ENCODE assay signal across 1 fruit fly cellular context in genomic region chr3L:5834245-5834644, dm6.
TF ChIP-seq lines count a peak whose summit lies in the region.

No protein-coding gene starts in this region.

TF ChIP-seq in whole organism, embryonic, 481 proteins besides CTCF, POLR2A, EP300 and RAD21 (continued from another document):
- TF ChIP-seq cas (GFP tag; IDR thresholded peaks at IDR 0.05; lab: Robert Waterston, UW): no peak
- no peak for TF ChIP-seq CG11695 (GFP tag; IDR thresholded peaks at IDR 0.05; lab: Robert Waterston, UW)
- TF ChIP-seq CG6689 (GFP tag; IDR thresholded peaks at IDR 0.05; lab: Robert Waterston, UW): peak; percentile 32; the same call in 1 of the 2 replicates
- TF ChIP-seq Deaf1 (tag; optimal IDR thresholded peaks at IDR 0.05; lab: Kevin White, UChicago): no peak
- peak; percentile 63 for TF ChIP-seq sens (GFP tag; lab: Kevin White, UChicago)
- TF ChIP-seq zfh1 (GFP tag; IDR thresholded peaks at IDR 0.05; lab: Robert Waterston, UW): 0 out of 3 replicates have a peak, but pooled peaks have one; percentile 25
- TF ChIP-seq ERR (GFP tag; optimal IDR thresholded peaks at IDR 0.05; lab: Kevin White, UChicago): no peak
- no peak for TF ChIP-seq sqz (GFP tag; optimal IDR thresholded peaks at IDR 0.05; lab: Kevin White, UChicago)
- TF ChIP-seq lbe (GFP tag; optimal IDR thresholded peaks at IDR 0.05; lab: Kevin White, UChicago): no peak
- no peak for TF ChIP-seq tna (GFP tag; IDR thresholded peaks at IDR 0.05; lab: Robert Waterston, UW; ENCODE audit: partially characterized antibody)
- no peak for TF ChIP-seq fd64A (GFP tag; optimal IDR thresholded peaks at IDR 0.05; lab: Kevin White, UChicago)
- TF ChIP-seq twi (tag; optimal IDR thresholded peaks at IDR 0.05; lab: Kevin White, UChicago): no peak
- no peak for TF ChIP-seq salm (tag; optimal IDR thresholded peaks at IDR 0.05; lab: Kevin White, UChicago)
- no peak for TF ChIP-seq CG14441 (GFP tag; IDR thresholded peaks at IDR 0.05; lab: Robert Waterston, UW)
- TF ChIP-seq lab (GFP tag; optimal IDR thresholded peaks at IDR 0.05; lab: Kevin White, UChicago): no peak
- peak; percentile 26 for TF ChIP-seq CG8944 (GFP tag; optimal IDR thresholded peaks at IDR 0.05; lab: Kevin White, UChicago)
- TF ChIP-seq kni (GFP tag; optimal IDR thresholded peaks at IDR 0.05; lab: Kevin White, UChicago): no peak
- peak; percentile 38 for TF ChIP-seq CG10366 (GFP tag; IDR thresholded peaks at IDR 0.05; lab: Robert Waterston, UW)
- TF ChIP-seq da (GFP tag; optimal IDR thresholded peaks at IDR 0.05; lab: Kevin White, UChicago): no peak
- no peak for TF ChIP-seq dm (GFP tag; optimal IDR thresholded peaks at IDR 0.05; lab: Kevin White, UChicago)
- TF ChIP-seq prd (optimal IDR thresholded peaks at IDR 0.05; lab: Kevin White, UChicago): no peak
- peak; percentile 47; the same call in 1 of the 3 replicates for TF ChIP-seq prd (GFP tag; IDR thresholded peaks at IDR 0.05; lab: Robert Waterston, UW)
- TF ChIP-seq CG16779 (GFP tag; IDR thresholded peaks at IDR 0.05; lab: Robert Waterston, UW): no peak
- no peak for TF ChIP-seq insv (GFP tag; optimal IDR thresholded peaks at IDR 0.05; lab: Kevin White, UChicago)
- TF ChIP-seq CG10274 (GFP tag; optimal IDR thresholded peaks at IDR 0.05; lab: Kevin White, UChicago): no peak
- TF ChIP-seq CG18476 (GFP tag; optimal IDR thresholded peaks at IDR 0.05; lab: Kevin White, UChicago): no peak
- TF ChIP-seq Oli (tag; optimal IDR thresholded peaks at IDR 0.05; lab: Kevin White, UChicago): peak; percentile 22
- TF ChIP-seq usp (GFP tag; optimal IDR thresholded peaks at IDR 0.05; lab: Kevin White, UChicago): no peak
- TF ChIP-seq tx (GFP tag; optimal IDR thresholded peaks at IDR 0.05; lab: Kevin White, UChicago): no peak
- TF ChIP-seq Hr3 (GFP tag; optimal IDR thresholded peaks at IDR 0.05; lab: Kevin White, UChicago): no peak
- peak; percentile 12 for TF ChIP-seq ind (GFP tag; optimal IDR thresholded peaks at IDR 0.05; lab: Kevin White, UChicago)
- no peak for TF ChIP-seq sna (GFP tag; IDR thresholded peaks at IDR 0.05; lab: Robert Waterston, UW; ENCODE audit: partially characterized antibody)
- TF ChIP-seq otp (GFP tag; IDR thresholded peaks at IDR 0.05; lab: Robert Waterston, UW): peak; percentile 60; the same call in 1 of the 3 replicates
- no peak for TF ChIP-seq run (tag; optimal IDR thresholded peaks at IDR 0.05; lab: Kevin White, UChicago)
- TF ChIP-seq CG16863 (GFP tag; optimal IDR thresholded peaks at IDR 0.05; lab: Kevin White, UChicago): no peak
- peak; percentile 70 for TF ChIP-seq Med (GFP tag; lab: Kevin White, UChicago)
- 0 out of 2 replicates have a peak, but pooled peaks have one; percentile 15 for TF ChIP-seq CG32772 (GFP tag; IDR thresholded peaks at IDR 0.05; lab: Robert Waterston, UW)
- peak; percentile 51; the same call in 1 of the 3 replicates for TF ChIP-seq ken (GFP tag; IDR thresholded peaks at IDR 0.05; lab: Robert Waterston, UW)
- TF ChIP-seq CG4854 (GFP tag; optimal IDR thresholded peaks at IDR 0.05; lab: Kevin White, UChicago): no peak
- no peak for TF ChIP-seq croc (GFP tag; conservative IDR thresholded peaks at IDR 0.05; lab: Robert Waterston, UW)
- TF ChIP-seq CG17186 (GFP tag; optimal IDR thresholded peaks at IDR 0.05; lab: Kevin White, UChicago): no peak
- TF ChIP-seq slbo (GFP tag; IDR thresholded peaks at IDR 0.05; lab: Robert Waterston, UW): 0 out of 2 replicates have a peak, but pooled peaks have one; percentile 6
- TF ChIP-seq Meics (GFP tag; optimal IDR thresholded peaks at IDR 0.05; lab: Kevin White, UChicago): no peak
- no peak for TF ChIP-seq CG13775 (GFP tag; optimal IDR thresholded peaks at IDR 0.05; lab: Kevin White, UChicago)
- TF ChIP-seq ATbp (GFP tag; optimal IDR thresholded peaks at IDR 0.05; lab: Kevin White, UChicago): no peak
- TF ChIP-seq Nf-YA (GFP tag; IDR thresholded peaks at IDR 0.05; lab: Robert Waterston, UW): no peak
- no peak for TF ChIP-seq disco-r (GFP tag; optimal IDR thresholded peaks at IDR 0.05; lab: Kevin White, UChicago)
- no peak for TF ChIP-seq CG5953 (GFP tag; IDR thresholded peaks at IDR 0.05; lab: Robert Waterston, UW)
- peak; percentile 22 for TF ChIP-seq nom (GFP tag; optimal IDR thresholded peaks at IDR 0.05; lab: Kevin White, UChicago)
- no peak for TF ChIP-seq vnd (GFP tag; IDR thresholded peaks at IDR 0.05; lab: Robert Waterston, UW; ENCODE audit: partially characterized antibody)
- no peak for TF ChIP-seq gro (GFP tag; optimal IDR thresholded peaks at IDR 0.05; lab: Kevin White, UChicago)
- no peak for TF ChIP-seq CG15479 (GFP tag; optimal IDR thresholded peaks at IDR 0.05; lab: Kevin White, UChicago)
- no peak for TF ChIP-seq CG43689 (GFP tag; IDR thresholded peaks at IDR 0.05; lab: Robert Waterston, UW)
- no peak for TF ChIP-seq PHDP (tag; optimal IDR thresholded peaks at IDR 0.05; lab: Kevin White, UChicago)
- no peak for TF ChIP-seq CkIIα-i1 (GFP tag; IDR thresholded peaks at IDR 0.05; lab: Robert Waterston, UW)
- TF ChIP-seq ac (GFP tag; optimal IDR thresholded peaks at IDR 0.05; lab: Kevin White, UChicago): no peak
- TF ChIP-seq CG12219 (GFP tag; optimal IDR thresholded peaks at IDR 0.05; lab: Kevin White, UChicago): no peak
- TF ChIP-seq phol (tag; optimal IDR thresholded peaks at IDR 0.05; lab: Kevin White, UChicago): peak; percentile 3
- TF ChIP-seq oc (tag; optimal IDR thresholded peaks at IDR 0.05; lab: Kevin White, UChicago): no peak
- TF ChIP-seq CG18011 (GFP tag; optimal IDR thresholded peaks at IDR 0.05; lab: Kevin White, UChicago): no peak
- TF ChIP-seq CG18619 (GFP tag; optimal IDR thresholded peaks at IDR 0.05; lab: Kevin White, UChicago): no peak
- TF ChIP-seq CG10462 (GFP tag; optimal IDR thresholded peaks at IDR 0.05; lab: Kevin White, UChicago): no peak
- no peak for TF ChIP-seq CG11504 (tag; optimal IDR thresholded peaks at IDR 0.05; lab: Kevin White, UChicago)
- TF ChIP-seq CG10431 (GFP tag; optimal IDR thresholded peaks at IDR 0.05; lab: Kevin White, UChicago): no peak
- TF ChIP-seq Antp (GFP tag; optimal IDR thresholded peaks at IDR 0.05; lab: Kevin White, UChicago): no peak
- no peak for TF ChIP-seq Sry-δ (GFP tag; optimal IDR thresholded peaks at IDR 0.05; lab: Kevin White, UChicago)
- no peak for TF ChIP-seq Nf-YC (tag; optimal IDR thresholded peaks at IDR 0.05; lab: Kevin White, UChicago)
- TF ChIP-seq Aef1 (GFP tag; IDR thresholded peaks at IDR 0.05; lab: Robert Waterston, UW): no peak
- no peak for TF ChIP-seq Hand (GFP tag; optimal IDR thresholded peaks at IDR 0.05; lab: Kevin White, UChicago)
- TF ChIP-seq bsh (GFP tag; optimal IDR thresholded peaks at IDR 0.05; lab: Kevin White, UChicago): peak; percentile 58 to 79
- no peak for TF ChIP-seq HLH54F (GFP tag; optimal IDR thresholded peaks at IDR 0.05; lab: Kevin White, UChicago)
- TF ChIP-seq CG11456 (GFP tag; IDR thresholded peaks at IDR 0.05; lab: Robert Waterston, UW): no peak
- TF ChIP-seq Atf3 (GFP tag; optimal IDR thresholded peaks at IDR 0.05; lab: Kevin White, UChicago): no peak
- TF ChIP-seq Poxn (GFP tag; IDR thresholded peaks at IDR 0.05; lab: Robert Waterston, UW): no peak
TF ChIP-seq in whole organism, embryonic: peak in this region for 57.
